Fruit fly (Drosophila melanogaster): ENCODE measurements around the gene CG9525.

dm6 chr2L:8974506-8974905, 12.4 kb upstream of the CG9525 start:
- no peak for TF ChIP-seq CG5204 (GFP tag; optimal IDR thresholded peaks at IDR 0.05)
- no peak for TF ChIP-seq pad (GFP tag; optimal IDR thresholded peaks at IDR 0.05)
- TF ChIP-seq bab1 (GFP tag; optimal IDR thresholded peaks at IDR 0.05) = no peak
